Worm (Caenorhabditis elegans) whole organism, L4 larva: Measurements from ENCODE around the gene srz-83.
A peak's percentile ranks its signal among the peaks of the same experiment; 100 is the strongest.

Experiments
- F10B5.3 ChIP-seq: sonication (generic microtip); optimal IDR thresholded peaks from 2 replicates; lab custom pipeline; 2016; ENCODE audit warnings: mild to moderate bottlenecking, missing genetic modification characterization, missing compliant biosample characterization
- F26F4.8 ChIP-seq: fragments of 200-800 bp; sonication (Bioruptor generic); conservative IDR thresholded peaks from 2 replicates; pipeline ENCODE4 v1.3.6; 2022; ENCODE audit warnings: missing genetic modification characterization, missing compliant biosample characterization
- F37D6.2 ChIP-seq: sonication (generic microtip); optimal IDR thresholded peaks from 2 replicates; lab custom pipeline; 2016; ENCODE audit warnings: mild to moderate bottlenecking, missing genetic modification characterization, missing compliant biosample characterization
- T20F7.1 ChIP-seq: fragments of 200-800 bp; sonication (Bioruptor generic); optimal IDR thresholded peaks from 2 replicates; lab custom pipeline; 2018; ENCODE audit warnings: mild to moderate bottlenecking, missing genetic modification characterization, missing compliant biosample characterization
- Y48G9A.11 ChIP-seq: fragments of 200-800 bp; sonication (Bioruptor generic); IDR thresholded peaks from 2 replicates; pipeline ENCODE4 v1.3.6; 2022; ENCODE audit warnings: missing genetic modification reagents, missing genetic modification characterization, missing compliant biosample characterization
- ZK546.5 ChIP-seq, 2 experiments: sonication (generic microtip); optimal IDR thresholded peaks; 2 replicates each; lab custom pipeline; 2017; ENCODE audit warnings: missing biosample characterization in 2 of 2, missing genetic modification characterization in 2 of 2
- aha-1 ChIP-seq: fragments of 150-350 bp; peaks from one replicate; lab custom pipeline; 2014; ENCODE audit warnings: missing biosample characterization, missing genetic modification characterization
- arid-1 ChIP-seq: fragments of 200-800 bp; sonication (Bioruptor generic); conservative IDR thresholded peaks from 2 replicates; pipeline ENCODE4 v1.3.6; 2022; ENCODE audit warnings: missing genetic modification reagents, missing genetic modification characterization, missing compliant biosample characterization
- attf-4 ChIP-seq: sonication (generic microtip); optimal IDR thresholded peaks from 3 replicates; lab custom pipeline; 2017; ENCODE audit warnings: missing biosample characterization, missing genetic modification characterization
- ceh-32 ChIP-seq: sonication (generic microtip); optimal IDR thresholded peaks from 2 replicates; lab custom pipeline; 2016; ENCODE audit warnings: mild to moderate bottlenecking, missing genetic modification characterization, missing compliant biosample characterization; ENCODE audit not compliant: poor library complexity
- ceh-62 ChIP-seq: sonication (generic microtip); optimal IDR thresholded peaks from 2 replicates; lab custom pipeline; 2017; ENCODE audit warnings: missing biosample characterization, missing genetic modification characterization
- daf-19 ChIP-seq: fragments of 200-800 bp; sonication (Bioruptor generic); conservative IDR thresholded peaks from 2 replicates; pipeline ENCODE4 v1.3.6; 2022; ENCODE audit warnings: missing genetic modification characterization, missing compliant biosample characterization
- daf-8 ChIP-seq: fragments of 200-800 bp; sonication (Bioruptor generic); IDR thresholded peaks from 2 replicates; pipeline ENCODE4 v1.3.6; 2022; ENCODE audit warnings: missing genetic modification characterization, missing compliant biosample characterization
- dmd-9 ChIP-seq: fragments of 200-800 bp; sonication (Bioruptor generic); IDR thresholded peaks from 2 replicates; pipeline ENCODE4 v1.3.6; 2022; ENCODE audit warnings: missing genetic modification reagents, missing genetic modification characterization, missing compliant biosample characterization
- dpl-1 ChIP-seq: fragments of 150-350 bp; optimal IDR thresholded peaks from 2 replicates; lab custom pipeline; 2014; ENCODE audit warnings: missing biosample characterization, missing genetic modification reagents, missing genetic modification characterization
- egl-27 ChIP-seq: sonication (generic microtip); optimal IDR thresholded peaks from 3 replicates; lab custom pipeline; 2017; ENCODE audit warnings: missing biosample characterization, missing genetic modification reagents, missing genetic modification characterization
- gei-8 ChIP-seq: fragments of 200-800 bp; sonication (Bioruptor generic); optimal IDR thresholded peaks from 2 replicates; lab custom pipeline; 2018; ENCODE audit warnings: mild to moderate bottlenecking, missing genetic modification characterization, missing compliant biosample characterization
- hlh-30 ChIP-seq: sonication (generic microtip); optimal IDR thresholded peaks from 2 replicates; lab custom pipeline; 2017; ENCODE audit warnings: antibody characterized with exemption, mild to moderate bottlenecking, missing genetic modification characterization, missing compliant biosample characterization; ENCODE audit not compliant: insufficient read depth
- jun-1 ChIP-seq: fragments of 150-350 bp; optimal IDR thresholded peaks from 2 replicates; lab custom pipeline; 2014; ENCODE audit warnings: missing biosample characterization, missing genetic modification reagents, missing genetic modification characterization
- lim-7 ChIP-seq: fragments of 200-800 bp; sonication (Bioruptor generic); IDR thresholded peaks from 2 replicates; pipeline ENCODE4 v1.3.6; 2022; ENCODE audit warnings: missing genetic modification characterization, missing compliant biosample characterization
- lin-1 ChIP-seq: fragments of 200-800 bp; sonication (Bioruptor generic); IDR thresholded peaks from 2 replicates; pipeline ENCODE4 v1.3.6; 2022; ENCODE audit warnings: missing genetic modification reagents, missing genetic modification characterization, missing compliant biosample characterization
- lin-15B ChIP-seq: fragments of 150-350 bp; sonication (generic microtip); optimal IDR thresholded peaks from 3 replicates; lab custom pipeline; 2014; ENCODE audit warnings: missing biosample characterization, missing genetic modification characterization
- lin-38 ChIP-seq: fragments of 200-800 bp; sonication (Bioruptor generic); IDR thresholded peaks from 2 replicates; pipeline ENCODE4 v1.3.6; 2022; ENCODE audit warnings: missing genetic modification reagents, missing genetic modification characterization, missing compliant biosample characterization
- lir-3 ChIP-seq: sonication (generic microtip); optimal IDR thresholded peaks from 2 replicates; lab custom pipeline; 2016; ENCODE audit warnings: mild to moderate bottlenecking, missing genetic modification characterization, missing compliant biosample characterization
- lsy-2 ChIP-seq, 2 experiments: fragments of 150-350 bp in 1 of 2; sonication (generic microtip) in 1 of 2; optimal IDR thresholded peaks; 2 replicates each; lab custom pipeline; 2014 to 2017; ENCODE audit warnings: missing biosample characterization in 2 of 2, missing genetic modification characterization in 2 of 2
- mdt-29 ChIP-seq: fragments of 200-800 bp; sonication (Bioruptor generic); IDR thresholded peaks from 2 replicates; pipeline ENCODE4 v1.3.6; 2022; ENCODE audit warnings: missing genetic modification reagents, missing genetic modification characterization, missing compliant biosample characterization
- mes-2 ChIP-seq: sonication (generic microtip); optimal IDR thresholded peaks from 2 replicates; lab custom pipeline; 2016; ENCODE audit warnings: missing genotype, mild to moderate bottlenecking, missing genetic modification characterization, missing compliant biosample characterization; ENCODE audit not compliant: poor library complexity, severe bottlenecking
- mxl-2 ChIP-seq: fragments of 200-800 bp; sonication (Bioruptor generic); conservative IDR thresholded peaks from 2 replicates; pipeline ENCODE4 v1.3.6; 2022; ENCODE audit warnings: missing genetic modification reagents, missing genetic modification characterization, missing compliant biosample characterization
- mxl-3 ChIP-seq: fragments of 200-800 bp; sonication (Bioruptor generic); optimal IDR thresholded peaks from 2 replicates; lab custom pipeline; 2018; ENCODE audit warnings: mild to moderate bottlenecking, missing genetic modification characterization, missing compliant biosample characterization
- nhr-10 ChIP-seq: fragments of 150-350 bp; optimal IDR thresholded peaks from 2 replicates; lab custom pipeline; 2014; ENCODE audit warnings: missing biosample characterization, missing genetic modification characterization
- nhr-11 ChIP-seq: fragments of 150-350 bp; optimal IDR thresholded peaks from 2 replicates; lab custom pipeline; 2014; ENCODE audit warnings: missing biosample characterization, missing genetic modification characterization
- nhr-237 ChIP-seq: sonication (generic microtip); optimal IDR thresholded peaks from 2 replicates; lab custom pipeline; 2017; ENCODE audit warnings: missing biosample characterization, missing genetic modification characterization
- nhr-28 ChIP-seq: fragments of 150-350 bp; optimal IDR thresholded peaks from 2 replicates; lab custom pipeline; 2014; ENCODE audit warnings: missing biosample characterization, missing genetic modification characterization
- nhr-6 ChIP-seq: fragments of 150-350 bp; optimal IDR thresholded peaks from 2 replicates; lab custom pipeline; 2014; ENCODE audit warnings: missing biosample characterization, missing genetic modification characterization
- nhr-77 ChIP-seq: fragments of 150-350 bp; optimal IDR thresholded peaks from 2 replicates; lab custom pipeline; 2014; ENCODE audit warnings: missing biosample characterization, missing genetic modification characterization
- pha-4 ChIP-seq, 2 experiments: fragments of 150-350 bp in 1 of 2; fragments of 200-800 bp in 1 of 2; sonication (Bioruptor generic) in 1 of 2; IDR thresholded peaks in 1 of 2; optimal IDR thresholded peaks in 1 of 2; 2 replicates each; pipeline versions ENCODE4 v1.3.6 to Lab custom; 2014 to 2022; ENCODE audit warnings: missing genetic modification characterization in 2 of 2, missing genetic modification reagents in 2 of 2, missing biosample characterization in 1 of 2, missing compliant biosample characterization in 1 of 2
- skn-1 ChIP-seq: fragments of 150-350 bp; optimal IDR thresholded peaks from 2 replicates; lab custom pipeline; 2014; ENCODE audit warnings: missing biosample characterization, missing genetic modification characterization
- snpc-1.2 ChIP-seq: fragments of 200-800 bp; sonication (Bioruptor generic); IDR thresholded peaks from 2 replicates; pipeline ENCODE4 v1.3.6; 2022; ENCODE audit warnings: missing genetic modification reagents, missing genetic modification characterization, missing compliant biosample characterization
- snpc-4 ChIP-seq: fragments of 150-350 bp; optimal IDR thresholded peaks from 2 replicates; lab custom pipeline; 2014; ENCODE audit warnings: missing biosample characterization, missing genetic modification characterization
- tra-1 ChIP-seq: fragments of 200-800 bp; sonication (Bioruptor generic); IDR thresholded peaks from 2 replicates; pipeline ENCODE4 v1.3.6; 2022; ENCODE audit warnings: missing genetic modification reagents, missing genetic modification characterization, missing compliant biosample characterization
- unc-39 ChIP-seq: sonication (generic microtip); optimal IDR thresholded peaks from 2 replicates; lab custom pipeline; 2017; ENCODE audit warnings: missing biosample characterization, missing genetic modification characterization
- unc-62 ChIP-seq, 3 experiments: fragments of 150-350 bp in 1 of 3; sonication (generic microtip); optimal IDR thresholded peaks in 2 of 3; peaks in 1 of 3; 1 replicate in 1 of 3; 2 replicates in 2 of 3; lab custom pipeline; 2014 to 2017; ENCODE audit warnings: missing biosample characterization in 3 of 3, missing genetic modification characterization in 3 of 3, missing genetic modification reagents in 3 of 3, missing genotype in 1 of 3
- vab-7 ChIP-seq: fragments of 200-800 bp; sonication (Bioruptor generic); IDR thresholded peaks from 2 replicates; pipeline ENCODE4 v1.3.6; 2022; ENCODE audit warnings: missing genetic modification reagents, missing genetic modification characterization, missing compliant biosample characterization
- zip-11 ChIP-seq: fragments of 200-800 bp; sonication (Bioruptor generic); IDR thresholded peaks from 2 replicates; pipeline ENCODE4 v1.3.6; 2022; ENCODE audit warnings: missing genetic modification characterization, missing compliant biosample characterization
- ztf-7 ChIP-seq: fragments of 150-350 bp; optimal IDR thresholded peaks from 2 replicates; lab custom pipeline; 2014; ENCODE audit warnings: missing biosample characterization, missing genetic modification characterization

The srz-83 gene

DNA sequence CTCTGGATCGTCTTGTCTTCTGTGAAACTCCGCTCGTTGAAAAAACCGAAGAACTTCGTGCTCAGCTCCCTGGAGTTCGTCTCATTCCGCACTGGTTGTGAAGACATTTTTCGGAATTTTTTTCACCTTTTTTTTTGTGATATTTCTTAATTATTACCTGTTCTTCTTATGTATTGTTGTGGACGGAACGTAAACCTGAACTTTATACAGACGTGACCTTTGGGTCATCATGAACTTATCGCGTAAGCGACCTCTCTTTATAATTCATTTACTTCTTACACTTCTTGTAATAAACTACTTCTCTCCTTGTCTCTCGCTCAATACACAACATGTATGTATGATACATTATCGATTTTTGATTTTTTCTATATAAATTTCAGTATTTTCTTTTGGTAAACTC, 27.9 kb downstream of the srz-83 start, which contains the start of gene M57.1:
Gene M57.1, plus strand, starts transcription at position 301 of the 400 bp plus-strand sequence.
- TF ChIP-seq egl-27 (tag; lab: Kevin White, UChicago) (no peak), hlh-30 (tag; lab: Kevin White, UChicago) (no peak), Y48G9A.11 (GFP tag; lab: Robert Waterston, UW) (no peak), lsy-2 (tag; optimal IDR thresholded peaks at IDR 0.05; lab: Kevin White, UChicago) (no peak), tra-1 (GFP tag; lab: Robert Waterston, UW) (no peak), lir-3 (tag; lab: Kevin White, UChicago) (no peak), snpc-4 (tag; lab: Kevin White, UChicago) (no peak), ZK546.5 (tag; optimal IDR thresholded peaks at IDR 0.05; lab: Kevin White, UChicago) (no peak), nhr-11 (no peak), skn-1 (tag; lab: Kevin White, UChicago) (no peak), daf-8 (GFP tag; lab: Robert Waterston, UW) (no peak), dpl-1 (GFP tag; lab: Kevin White, UChicago) (no peak), ceh-32 (tag; lab: Kevin White, UChicago) (no peak), zip-11 (no peak), ztf-7 (tag; lab: Kevin White, UChicago) (no peak), lim-7 (GFP tag; lab: Robert Waterston, UW) (no peak), attf-4 (tag; lab: Kevin White, UChicago) (no peak)

DNA sequence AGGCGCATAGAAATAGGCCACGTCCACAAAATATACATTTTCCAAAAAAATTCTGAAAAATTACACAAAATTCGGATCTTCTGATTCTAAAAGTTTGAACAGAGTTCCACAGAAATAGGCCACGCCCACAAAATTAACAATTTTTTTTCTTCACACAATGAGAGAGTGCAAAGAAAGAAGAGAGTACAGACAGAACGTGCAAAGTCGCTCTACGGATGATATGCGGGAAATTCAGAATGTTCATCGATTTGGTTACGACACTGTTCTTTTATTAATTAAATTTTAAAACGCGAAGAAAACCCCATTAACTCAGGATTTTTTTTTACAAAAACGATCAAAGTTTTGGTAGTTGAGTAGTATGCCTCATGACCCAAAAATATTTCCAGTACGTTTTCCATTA, 28.7 kb downstream of the srz-83 start:
- TF ChIP-seq F10B5.3 (no peak), lsy-2 (tag; optimal IDR thresholded peaks at IDR 0.05; lab: Kevin White, UChicago) (peak in 1 of 2 experiments; percentile 37), jun-1 (tag; lab: Kevin White, UChicago) (no peak), mes-2 (tag; lab: Kevin White, UChicago) (peak; percentile 18), lin-38 (GFP tag; lab: Robert Waterston, UW) (peak; percentile 73), aha-1 (tag; lab: Kevin White, UChicago) (peak; percentile 72), dmd-9 (GFP tag; lab: Robert Waterston, UW) (no peak), nhr-237 (tag; lab: Kevin White, UChicago) (no peak), vab-7 (GFP tag; lab: Robert Waterston, UW) (no peak), mxl-2 (GFP tag; lab: Robert Waterston, UW) (no peak), lim-7 (GFP tag; lab: Robert Waterston, UW) (no peak), T20F7.1 (GFP tag; lab: Kevin White, UChicago) (no peak), nhr-77 (tag; lab: Kevin White, UChicago) (no peak), lin-15B (tag; lab: Kevin White, UChicago) (no peak), lin-1 (GFP tag; lab: Robert Waterston, UW) (no peak), nhr-10 (tag; lab: Kevin White, UChicago) (no peak), nhr-28 (tag; lab: Kevin White, UChicago) (no peak), unc-62 (GFP tag; optimal IDR thresholded peaks at IDR 0.05 in 1 of 2; lab: Kevin White, UChicago) (no peak), unc-62 (tag; optimal IDR thresholded peaks at IDR 0.05; lab: Kevin White, UChicago) (no peak), gei-8 (GFP tag; lab: Kevin White, UChicago) (no peak), dpl-1 (GFP tag; lab: Kevin White, UChicago) (peak; percentile 34)

DNA sequence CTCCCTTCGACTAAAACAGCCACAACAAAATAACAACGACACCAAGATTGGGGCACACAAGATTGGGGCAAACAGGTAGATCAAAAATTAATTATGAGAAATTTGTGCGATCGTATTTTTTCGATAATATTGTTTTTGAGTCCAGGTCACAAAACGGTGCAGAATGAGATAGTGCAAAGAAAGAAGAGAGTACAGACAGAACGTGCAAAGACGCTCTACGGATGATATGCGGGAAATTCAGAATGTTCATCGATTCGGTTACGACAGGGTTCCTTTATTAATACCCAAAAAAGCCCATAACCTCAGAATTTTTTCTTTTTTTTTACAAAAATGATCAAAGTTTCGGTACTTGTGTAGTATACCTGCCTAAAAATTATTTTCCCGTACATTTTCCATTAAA, 35.0 kb downstream of the srz-83 start:
- no peak for TF ChIP-seq mdt-29 (GFP tag; lab: Robert Waterston, UW)
- TF ChIP-seq lim-7 (GFP tag; lab: Robert Waterston, UW) = no peak
- TF ChIP-seq F37D6.2 (tag; lab: Kevin White, UChicago) = no peak
- peak; percentile 11 for TF ChIP-seq dpl-1 (GFP tag; lab: Kevin White, UChicago)
- TF ChIP-seq snpc-1.2 (GFP tag; lab: Robert Waterston, UW) = no peak
- no peak for TF ChIP-seq daf-19 (GFP tag; lab: Robert Waterston, UW)
- no peak for TF ChIP-seq ceh-62 (tag; lab: Kevin White, UChicago)
- no peak for TF ChIP-seq mxl-3
- TF ChIP-seq arid-1 (GFP tag; lab: Robert Waterston, UW) = no peak
- TF ChIP-seq nhr-6 = no peak
- no peak for TF ChIP-seq zip-11
- peak; percentile 69 for TF ChIP-seq lin-38 (GFP tag; lab: Robert Waterston, UW)
- no peak for TF ChIP-seq unc-39 (tag; lab: Kevin White, UChicago)
- TF ChIP-seq F26F4.8 = no peak
- no peak for TF ChIP-seq pha-4 (GFP tag; IDR thresholded peaks at IDR 0.05; lab: Robert Waterston, UW)
- no peak for TF ChIP-seq pha-4 (tag; optimal IDR thresholded peaks at IDR 0.05; lab: Kevin White, UChicago)
